Worm (Caenorhabditis elegans): ENCODE data around the gene cest-24.

ce11 chrV:6301046-6301445 is 15.7 kb upstream of the cest-24 start:
- TF ChIP-seq ama-1 (optimal IDR thresholded peaks at IDR 0.05) (no peak), aly-2 (tag; optimal IDR thresholded peaks at IDR 0.05) (no peak)
